Fruit fly (Drosophila melanogaster) whole organism, wandering third instar larva: ENCODE data around the gene sxe2.

Source experiments
- Abd-B ChIP-seq: fragments of >200 bp; optimal IDR thresholded peaks from 2 replicates; lab custom pipeline; 2017; ENCODE audit warnings: missing biosample characterization, missing genetic modification characterization
- CG32264 ChIP-seq: fragments of 200-800 bp; sonication (Bioruptor generic); optimal IDR thresholded peaks from 2 replicates; lab custom pipeline; 2016; ENCODE audit warnings: missing biosample characterization, missing genetic modification characterization
- CG9705 ChIP-seq: fragments of 200-800 bp; sonication (Bioruptor generic); optimal IDR thresholded peaks from 2 replicates; lab custom pipeline; 2018; ENCODE audit warnings: missing biosample characterization, mild to moderate bottlenecking, missing genetic modification characterization
- CrebA ChIP-seq: fragments of 200-800 bp; sonication (Bioruptor generic); optimal IDR thresholded peaks from 2 replicates; lab custom pipeline; 2016; ENCODE audit warnings: missing biosample characterization, mild to moderate bottlenecking, missing genetic modification characterization, borderline replicate concordance
- Dfd ChIP-seq: fragments of >200 bp; optimal IDR thresholded peaks from 2 replicates; lab custom pipeline; 2017; ENCODE audit warnings: missing biosample characterization, missing genetic modification characterization
- GATAd ChIP-seq: sonication (Bioruptor generic); optimal IDR thresholded peaks from 2 replicates; lab custom pipeline; 2016; ENCODE audit warnings: missing biosample characterization, missing genetic modification characterization
- HLH106 ChIP-seq: fragments of 200-800 bp; optimal IDR thresholded peaks from 3 replicates; lab custom pipeline; 2019; ENCODE audit warnings: missing biosample characterization, mild to moderate bottlenecking, missing genetic modification characterization, moderate library complexity
- Hr83 ChIP-seq: fragments of 200-300 bp; sonication (Bioruptor generic); optimal IDR thresholded peaks from 2 replicates; lab custom pipeline; 2016; ENCODE audit warnings: missing biosample characterization, mild to moderate bottlenecking, missing genetic modification characterization, moderate library complexity; ENCODE audit not compliant: poor library complexity, severe bottlenecking
- Jra ChIP-seq: sonication (Bioruptor generic); optimal IDR thresholded peaks from 2 replicates; lab custom pipeline; 2016; ENCODE audit warnings: missing biosample characterization, missing genetic modification characterization
- Mio ChIP-seq: sonication (Bioruptor generic); optimal IDR thresholded peaks from 2 replicates; lab custom pipeline; 2016; ENCODE audit warnings: missing biosample characterization, missing genetic modification characterization
- Rel ChIP-seq, 2 experiments: fragments of 200-800 bp; sonication (Bioruptor generic) in 1 of 2; optimal IDR thresholded peaks; 2 replicates in 1 of 2; 3 replicates in 1 of 2; lab custom pipeline; 2016 to 2019; ENCODE audit warnings: mild to moderate bottlenecking in 2 of 2, missing biosample characterization in 2 of 2, missing genetic modification characterization in 2 of 2, moderate library complexity in 1 of 2
- Sp1 ChIP-seq: fragments of 200-800 bp; sonication (Bioruptor generic); optimal IDR thresholded peaks from 3 replicates; lab custom pipeline; 2019; ENCODE audit warnings: missing biosample characterization, mild to moderate bottlenecking, missing genetic modification characterization, moderate library complexity
- Vsx2 ChIP-seq: fragments of 200-300, 225-300 bp; sonication (Bioruptor generic); optimal IDR thresholded peaks from 2 replicates; lab custom pipeline; 2018; ENCODE audit warnings: missing biosample characterization, missing genetic modification characterization; ENCODE audit not compliant: partially characterized antibody
- brk ChIP-seq: fragments of 200-800 bp; sonication (Bioruptor generic); optimal IDR thresholded peaks from 2 replicates; lab custom pipeline; 2016; ENCODE audit warnings: missing biosample characterization, mild to moderate bottlenecking, missing genetic modification characterization
- dl ChIP-seq, 2 experiments: fragments of 175-275, 200-275 bp in 1 of 2; fragments of 200-275 bp in 1 of 2; sonication (Bioruptor generic); optimal IDR thresholded peaks; lab custom pipeline; 2018; ENCODE audit warnings: mild to moderate bottlenecking in 2 of 2, missing biosample characterization in 2 of 2, missing genetic modification characterization in 2 of 2, moderate library complexity in 2 of 2; ENCODE audit not compliant: partially characterized antibody in 2 of 2, insufficient read depth in 1 of 2
- dsf ChIP-seq: sonication (Bioruptor generic); optimal IDR thresholded peaks from 2 replicates; lab custom pipeline; 2016; ENCODE audit warnings: missing biosample characterization, missing genetic modification characterization, borderline replicate concordance
- ey ChIP-seq: fragments of 200-800 bp; sonication (Bioruptor generic); optimal IDR thresholded peaks from 2 replicates; lab custom pipeline; 2016; ENCODE audit warnings: missing biosample characterization, missing genetic modification characterization
- foxo ChIP-seq, 2 experiments: fragments of 200-800 bp; sonication (Bioruptor generic); optimal IDR thresholded peaks; 2 replicates in 1 of 2; 3 replicates in 1 of 2; lab custom pipeline; 2016 to 2017; ENCODE audit warnings: missing biosample characterization in 2 of 2, missing genetic modification characterization in 2 of 2
- fru ChIP-seq: fragments of 200-800 bp; sonication (Bioruptor generic); optimal IDR thresholded peaks from 3 replicates; lab custom pipeline; 2016; ENCODE audit warnings: missing biosample characterization, mild to moderate bottlenecking, missing genetic modification characterization
- h ChIP-seq: fragments of 200-800 bp; sonication (Bioruptor generic); optimal IDR thresholded peaks from 3 replicates; lab custom pipeline; 2016; ENCODE audit warnings: missing biosample characterization, mild to moderate bottlenecking, missing genetic modification characterization
- lola ChIP-seq: fragments of >200 bp; optimal IDR thresholded peaks from 2 replicates; lab custom pipeline; 2017; ENCODE audit warnings: missing biosample characterization, missing genetic modification characterization
- pan ChIP-seq: fragments of >200 bp; optimal IDR thresholded peaks from 2 replicates; lab custom pipeline; 2017
- psq ChIP-seq: fragments of 200-800 bp; sonication (Bioruptor generic); optimal IDR thresholded peaks from 3 replicates; lab custom pipeline; 2017; ENCODE audit warnings: missing biosample characterization, mild to moderate bottlenecking, missing genetic modification characterization, moderate library complexity
- rgr ChIP-seq: fragments of 200-800 bp; sonication (Bioruptor generic); optimal IDR thresholded peaks from 3 replicates; lab custom pipeline; 2016; ENCODE audit warnings: missing biosample characterization, mild to moderate bottlenecking, missing genetic modification characterization
- sage ChIP-seq: fragments of 200-800 bp; sonication (Bioruptor generic); optimal IDR thresholded peaks from 2 replicates; lab custom pipeline; 2016; ENCODE audit warnings: missing biosample characterization, mild to moderate bottlenecking, missing genetic modification characterization
- sv ChIP-seq: fragments of 200-800 bp; sonication (Bioruptor generic); optimal IDR thresholded peaks from 3 replicates; lab custom pipeline; 2016; ENCODE audit warnings: missing biosample characterization, missing genetic modification characterization
- tai ChIP-seq: sonication (Bioruptor generic); optimal IDR thresholded peaks from 2 replicates; lab custom pipeline; 2016; ENCODE audit warnings: missing biosample characterization, missing genetic modification characterization
- usp ChIP-seq: fragments of >200 bp; optimal IDR thresholded peaks from 2 replicates; lab custom pipeline; 2017; ENCODE audit warnings: missing biosample characterization, missing genetic modification characterization
- woc ChIP-seq: sonication (Bioruptor generic); optimal IDR thresholded peaks from 2 replicates; lab custom pipeline; 2016; ENCODE audit warnings: missing biosample characterization, mild to moderate bottlenecking, missing genetic modification characterization

sxe2 gene

dm6 chr3R:16099268-16100240 lies 15.9 kb downstream of the sxe2 start (continued):
- no peak for TF ChIP-seq dsf (GFP tag; lab: Kevin White, UChicago)
- no peak for TF ChIP-seq sv
- peak; percentile 75 for TF ChIP-seq Jra (GFP tag; lab: Kevin White, UChicago)
- TF ChIP-seq pan, result no peak
- TF ChIP-seq GATAd (GFP tag; lab: Kevin White, UChicago), result no peak
- TF ChIP-seq Sp1 (GFP tag; lab: Kevin White, UChicago), result peak; percentile 51
- TF ChIP-seq, all 38 proteins: peak for 23

dm6 chr3R:16105813-16106480 lies 22.3 kb downstream of the sxe2 start:
- TF ChIP-seq GATAd (GFP tag; lab: Kevin White, UChicago) (no peak), Hr83 (GFP tag; lab: Kevin White, UChicago) (no peak), Abd-B (no peak), fru (GFP tag; lab: Kevin White, UChicago) (no peak), Rel (GFP tag; optimal IDR thresholded peaks at IDR 0.05; lab: Kevin White, UChicago) (no peak), Rel (tag; optimal IDR thresholded peaks at IDR 0.05; lab: Kevin White, UChicago) (no peak), foxo (GFP tag; optimal IDR thresholded peaks at IDR 0.05; lab: Kevin White, UChicago) (no peak), brk (GFP tag; lab: Kevin White, UChicago) (no peak), lola (GFP tag; lab: Kevin White, UChicago) (no peak), sage (GFP tag; lab: Kevin White, UChicago) (no peak), tai (GFP tag; lab: Kevin White, UChicago) (no peak), Vsx2 (GFP tag; lab: Kevin White, UChicago) (no peak)

- TF ChIP-seq Vsx2 (GFP tag; lab: Kevin White, UChicago) (peak; percentile 52), CG32264 (no peak), CG9705 (no peak)
These were observed 29.4 kb downstream of the sxe2 start for dm6 chr3R:16113124-16113523.

- TF ChIP-seq dsf (GFP tag; lab: Kevin White, UChicago), result no peak
- TF ChIP-seq sage (GFP tag; lab: Kevin White, UChicago), result no peak
- TF ChIP-seq CrebA (GFP tag; lab: Kevin White, UChicago), result no peak
- TF ChIP-seq CG9705, result no peak
- no peak for TF ChIP-seq Dfd (GFP tag; lab: Kevin White, UChicago)
- TF ChIP-seq, all 38 proteins: peak for 0
These were observed 32.2 kb downstream of the sxe2 start, which contains the start of gene Sb for dm6 chr3R:16115861-16116260. Gene Sb (plus strand): TSS chr3R:16116161.

dm6 chr3R:16117359-16117758 lies 33.7 kb downstream of the sxe2 start:
- TF ChIP-seq fru (GFP tag; lab: Kevin White, UChicago) (peak; percentile 40), h (GFP tag; lab: Kevin White, UChicago) (no peak), CG32264 (no peak), Rel (GFP tag; optimal IDR thresholded peaks at IDR 0.05; lab: Kevin White, UChicago) (no peak), Rel (tag; optimal IDR thresholded peaks at IDR 0.05; lab: Kevin White, UChicago) (no peak), brk (GFP tag; lab: Kevin White, UChicago) (no peak), ey (GFP tag; lab: Kevin White, UChicago) (no peak), dl (GFP tag; optimal IDR thresholded peaks at IDR 0.05; lab: Kevin White, UChicago; ENCODE audit: insufficient read depth in 1 of 2, partially characterized antibody in 2 of 2) (no peak), Mio (GFP tag; lab: Kevin White, UChicago) (no peak), woc (GFP tag; lab: Kevin White, UChicago) (peak; percentile 17), rgr (GFP tag; lab: Kevin White, UChicago) (no peak), Dfd (GFP tag; lab: Kevin White, UChicago) (no peak), psq (GFP tag; lab: Kevin White, UChicago) (no peak), pan (no peak), HLH106 (tag; lab: Kevin White, UChicago) (peak; percentile 18), tai (GFP tag; lab: Kevin White, UChicago) (no peak), Sp1 (GFP tag; lab: Kevin White, UChicago) (peak; percentile 7), usp (no peak)
